Worm (Caenorhabditis elegans) whole organism, L4/young adult: ENCODE measurements around the gene mma-1.

Experiments
- W03F9.2 ChIP-seq: fragments of 150-350 bp; optimal IDR thresholded peaks from 2 replicates; lab custom pipeline; 2014; ENCODE audit warnings: missing biosample characterization, missing genetic modification characterization
- dao-5 ChIP-seq: sonication (generic microtip); optimal IDR thresholded peaks from 2 replicates; lab custom pipeline; 2016; ENCODE audit warnings: missing genotype, missing genetic modification characterization, moderate library complexity, missing compliant biosample characterization
- him-1 ChIP-seq: sonication (generic microtip); optimal IDR thresholded peaks from 2 replicates; lab custom pipeline; 2016; ENCODE audit warnings: missing genotype, missing genetic modification reagents, missing genetic modification characterization, missing compliant biosample characterization

The mma-1 gene

ce11 chrV:12583421-12583820, 12.7 kb downstream of the mma-1 start:
- TF ChIP-seq him-1 (tag; lab: Kevin White, UChicago) (no peak), W03F9.2 (tag; lab: Kevin White, UChicago) (no peak), dao-5 (tag; lab: Kevin White, UChicago) (no peak)

- no peak for TF ChIP-seq W03F9.2 (tag; lab: Kevin White, UChicago)
- no peak for TF ChIP-seq dao-5 (tag; lab: Kevin White, UChicago)
- no peak for TF ChIP-seq him-1 (tag; lab: Kevin White, UChicago)
These were observed 16.8 kb downstream of the mma-1 start, which contains the start of gene E02A10.3 for ce11 chrV:12579299-12579698. E02A10.3 (plus strand) TSS chrV:12579599.

- TF ChIP-seq dao-5 (tag; lab: Kevin White, UChicago) (no peak), W03F9.2 (tag; lab: Kevin White, UChicago) (no peak), him-1 (tag; lab: Kevin White, UChicago) (no peak)
These were observed 19.6 kb downstream of the mma-1 start, which contains the start of gene grl-23 for ce11 chrV:12576495-12576947. grl-23 (minus strand) TSS chrV:12576897.

ce11 chrV:12575846-12576245, 20.2 kb downstream of the mma-1 start:
- TF ChIP-seq dao-5 (tag; lab: Kevin White, UChicago) (no peak), him-1 (tag; lab: Kevin White, UChicago) (no peak)

- TF ChIP-seq W03F9.2 (tag; lab: Kevin White, UChicago) (no peak), him-1 (tag; lab: Kevin White, UChicago) (no peak), dao-5 (tag; lab: Kevin White, UChicago) (no peak)
These were observed 25.8 kb downstream of the mma-1 start for ce11 chrV:12570271-12570670.

DNA sequence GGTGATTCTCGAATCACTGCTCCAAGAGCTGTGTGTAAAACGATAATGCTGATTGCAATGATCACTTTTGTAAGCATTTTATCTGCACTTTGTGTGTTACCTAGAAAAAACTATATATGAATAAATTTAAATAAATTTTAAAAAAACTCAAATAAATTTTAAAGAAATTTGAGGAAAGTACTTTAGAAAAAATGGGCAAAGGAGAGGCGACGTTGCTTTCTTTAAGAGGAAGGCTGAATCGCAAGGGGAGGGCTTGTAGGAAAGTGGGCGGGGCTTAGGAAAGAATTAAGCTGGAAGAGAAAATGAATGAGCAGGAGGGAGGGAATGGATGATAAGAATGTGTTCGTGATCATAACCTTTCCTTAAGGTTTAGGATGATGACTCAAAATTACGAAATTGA, 28.2 kb downstream of the mma-1 start, which contains the start of gene E02A10.4:
TSS of gene E02A10.4 (minus strand) at position 101 of the 400 bp plus-strand sequence.
- TF ChIP-seq him-1 (tag; lab: Kevin White, UChicago), result no peak
- TF ChIP-seq W03F9.2 (tag; lab: Kevin White, UChicago), result no peak
- TF ChIP-seq dao-5 (tag; lab: Kevin White, UChicago), result no peak

DNA sequence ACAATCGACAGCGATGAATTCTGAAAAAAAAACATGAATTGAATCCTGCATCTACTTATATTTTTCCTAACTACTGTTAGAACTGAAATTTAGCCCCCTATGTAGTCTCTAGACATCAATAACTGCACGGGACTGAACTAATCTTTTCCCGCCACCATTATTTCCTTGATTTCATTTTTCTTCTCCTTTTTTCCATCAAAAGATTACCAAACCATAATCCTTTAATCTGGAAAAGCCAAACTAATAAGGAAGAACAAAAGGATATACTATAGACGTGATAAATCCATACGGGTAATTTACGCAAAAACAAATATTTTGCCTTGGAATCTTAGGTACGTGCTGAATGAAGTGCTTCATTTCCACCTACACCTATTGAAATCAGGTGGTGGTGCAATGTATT, 28.8 kb downstream of the mma-1 start:
- TF ChIP-seq him-1 (tag; lab: Kevin White, UChicago) (no peak), W03F9.2 (tag; lab: Kevin White, UChicago) (no peak), dao-5 (tag; lab: Kevin White, UChicago) (no peak)

DNA sequence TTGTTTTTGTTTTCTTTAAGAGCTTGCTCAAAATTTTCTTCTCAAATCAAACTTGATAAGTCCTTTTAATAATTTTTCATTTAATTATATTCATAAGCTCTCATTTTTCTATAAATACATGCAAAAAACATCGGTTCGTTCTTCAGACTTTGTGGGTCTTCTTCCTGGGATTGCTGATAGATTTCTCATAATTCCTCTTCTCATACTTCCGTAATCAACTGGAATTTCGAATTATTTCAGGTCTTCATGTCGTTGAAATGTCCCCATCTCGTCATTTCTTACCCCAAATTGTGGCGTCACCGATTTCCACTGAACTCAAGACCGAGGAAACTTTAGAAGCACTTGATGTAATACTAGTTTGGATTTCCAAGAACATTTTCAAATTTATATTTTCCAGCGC, 31.2 kb downstream of the mma-1 start:
- TF ChIP-seq him-1 (tag; lab: Kevin White, UChicago) (no peak), dao-5 (tag; lab: Kevin White, UChicago) (no peak), W03F9.2 (tag; lab: Kevin White, UChicago) (no peak)

ce11 chrV:12563187-12563586, 32.9 kb downstream of the mma-1 start, which contains the start of gene mrps-5:
mrps-5 (plus strand) TSS chrV:12563487.
- TF ChIP-seq W03F9.2 (tag; lab: Kevin White, UChicago) (no peak), him-1 (tag; lab: Kevin White, UChicago) (no peak), dao-5 (tag; lab: Kevin White, UChicago) (no peak)

DNA sequence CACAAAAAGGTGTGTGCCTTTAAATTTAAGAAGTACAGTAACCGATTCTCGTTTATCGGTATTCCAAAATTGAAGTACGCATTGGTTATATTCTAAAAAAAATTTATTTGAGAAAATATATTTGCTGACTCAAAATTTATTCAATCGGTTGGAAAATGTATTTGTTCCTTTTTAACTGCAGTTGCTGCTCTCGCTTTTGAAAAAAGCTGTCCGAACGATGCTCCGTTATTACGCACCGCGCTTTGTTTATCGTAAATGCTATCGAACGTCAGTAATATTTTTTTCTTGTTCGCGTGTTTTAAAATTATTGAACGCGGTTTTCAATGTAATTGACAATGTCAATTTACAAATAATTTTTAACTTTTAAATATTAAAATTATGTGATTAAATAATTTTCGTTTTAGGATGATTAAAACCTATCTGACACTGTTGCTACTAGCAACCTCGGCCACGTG, 35.7 kb downstream of the mma-1 start, which contains the start of gene sel-1:
TSS of gene sel-1 (plus strand) at position 405 of the 455 bp plus-strand sequence.
- TF ChIP-seq dao-5 (tag; lab: Kevin White, UChicago) (no peak), W03F9.2 (tag; lab: Kevin White, UChicago) (no peak), him-1 (tag; lab: Kevin White, UChicago) (no peak)

DNA sequence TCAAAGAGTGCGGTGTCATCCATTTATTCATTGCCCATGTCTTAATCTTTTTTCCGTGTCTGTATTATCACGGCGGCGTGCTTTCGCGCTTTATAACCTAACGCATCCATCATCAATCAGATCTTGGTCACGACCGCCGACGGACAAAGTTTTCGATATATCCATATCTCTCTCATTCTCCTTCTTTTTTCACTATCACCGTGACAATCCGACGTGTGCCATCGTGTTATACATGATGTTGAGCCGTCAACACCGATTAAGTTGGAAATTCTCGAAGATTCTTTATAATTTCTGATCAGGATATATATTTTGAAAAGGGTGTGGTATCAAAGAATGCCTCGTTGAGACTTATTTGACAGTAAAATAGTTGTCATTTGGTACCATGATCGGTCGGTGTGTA, 39.2 kb downstream of the mma-1 start:
- TF ChIP-seq him-1 (tag; lab: Kevin White, UChicago), result no peak
- TF ChIP-seq W03F9.2 (tag; lab: Kevin White, UChicago), result no peak
- TF ChIP-seq dao-5 (tag; lab: Kevin White, UChicago), result no peak

ce11 chrV:12555872-12556271, 40.2 kb downstream of the mma-1 start:
- no peak for TF ChIP-seq W03F9.2 (tag; lab: Kevin White, UChicago)
- no peak for TF ChIP-seq him-1 (tag; lab: Kevin White, UChicago)
- no peak for TF ChIP-seq dao-5 (tag; lab: Kevin White, UChicago)

DNA sequence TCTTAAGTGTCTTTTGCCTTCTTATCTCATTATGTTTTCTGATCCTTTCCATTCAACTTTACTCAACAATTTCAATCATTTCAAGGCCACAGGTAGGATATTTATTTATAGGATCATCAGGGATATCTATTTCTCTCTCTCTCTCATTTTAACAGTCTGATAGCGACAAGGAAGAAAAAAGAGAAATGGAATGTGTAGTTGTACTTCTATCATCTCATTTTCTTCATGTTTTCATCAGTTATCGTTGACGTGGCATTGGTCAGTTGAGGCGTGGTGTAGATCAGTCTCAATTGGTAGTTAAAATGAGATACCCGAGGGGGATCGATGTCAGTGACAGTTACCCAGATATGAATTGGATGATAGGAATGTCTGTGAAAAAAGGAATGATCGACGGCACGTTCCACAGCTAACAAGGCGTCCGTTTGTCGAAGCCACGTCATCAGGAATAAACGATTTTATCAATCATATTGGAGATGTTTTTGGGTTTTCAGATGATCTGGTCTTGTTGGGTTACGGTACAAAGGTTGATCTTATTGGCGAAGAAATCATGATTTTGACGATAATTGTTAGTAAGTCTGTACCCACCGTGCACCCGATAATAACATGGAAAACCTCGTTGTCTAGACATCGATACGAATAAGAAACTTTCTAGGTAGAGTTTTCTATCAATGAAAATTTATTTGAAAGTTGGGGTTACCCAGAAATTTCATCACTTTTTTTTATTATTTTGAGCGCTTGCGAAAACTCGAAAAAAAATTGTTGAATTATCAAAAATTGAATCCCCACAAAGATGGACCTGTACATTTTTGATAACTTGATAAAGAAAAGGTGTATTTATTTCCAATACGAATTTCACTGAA, 41.7 kb downstream of the mma-1 start:
- TF ChIP-seq W03F9.2 (tag; lab: Kevin White, UChicago) (no peak), dao-5 (tag; lab: Kevin White, UChicago) (no peak), him-1 (tag; lab: Kevin White, UChicago) (no peak)
